Worm (Caenorhabditis elegans) whole organism, L4/young adult: ENCODE results near the gene F56F11.1.
"Not testable (repeated sequence)": the region's sequence is repeated elsewhere in the genome, so short reads cannot be mapped to it uniquely, and the experiment has no call there.

Experiments used
- W03F9.2 ChIP-seq: fragments of 150-350 bp; optimal IDR thresholded peaks from 2 replicates; lab custom pipeline; 2014; ENCODE audit warnings: missing biosample characterization, missing genetic modification characterization
- dao-5 ChIP-seq: sonication (generic microtip); optimal IDR thresholded peaks from 2 replicates; lab custom pipeline; 2016; ENCODE audit warnings: missing genotype, missing genetic modification characterization, moderate library complexity, missing compliant biosample characterization
- him-1 ChIP-seq: sonication (generic microtip); optimal IDR thresholded peaks from 2 replicates; lab custom pipeline; 2016; ENCODE audit warnings: missing genotype, missing genetic modification reagents, missing genetic modification characterization, missing compliant biosample characterization

The F56F11.1 gene

ce11 chrIII:2875946-2876345, 15.6 kb upstream of the F56F11.1 start:
- TF ChIP-seq him-1 (no peak), dao-5 (tag; lab: Kevin White, UChicago) (no peak), W03F9.2 (tag; lab: Kevin White, UChicago) (peak; percentile 16)

ce11 chrIII:2879703-2880102, 11.8 kb upstream of the F56F11.1 start:
- TF ChIP-seq him-1 (no peak), dao-5 (tag; lab: Kevin White, UChicago) (no peak), W03F9.2 (tag; lab: Kevin White, UChicago) (no peak)

ce11 chrIII:2881117-2881516, 10.4 kb upstream of the F56F11.1 start:
- TF ChIP-seq him-1 (no peak), W03F9.2 (tag; lab: Kevin White, UChicago) (no peak), dao-5 (tag; lab: Kevin White, UChicago) (no peak)

ce11 chrIII:2881989-2882388, 9.6 kb upstream of the F56F11.1 start, which contains the start of gene F56F11.2:
Gene F56F11.2 (plus strand): TSS chrIII:2882289.
- TF ChIP-seq W03F9.2 (tag; lab: Kevin White, UChicago); dao-5 (tag; lab: Kevin White, UChicago); him-1: not testable (repeated sequence)

ce11 chrIII:2899705-2900104, 8.2 kb downstream of the F56F11.1 start:
- TF ChIP-seq W03F9.2 (tag; lab: Kevin White, UChicago) (no peak), dao-5 (tag; lab: Kevin White, UChicago) (no peak), him-1 (no peak)

- TF ChIP-seq W03F9.2 (tag; lab: Kevin White, UChicago) = no peak
- TF ChIP-seq him-1 = no peak
- TF ChIP-seq dao-5 (tag; lab: Kevin White, UChicago) = no peak
Measured at ce11 chrIII:2901117-2901516, 9.6 kb downstream of the F56F11.1 start, which contains the start of gene idpa-1. Gene idpa-1 (minus strand): TSS chrIII:2901217.

ce11 chrIII:2904164-2904563, 12.6 kb downstream of the F56F11.1 start:
- TF ChIP-seq him-1 = no peak
- TF ChIP-seq dao-5 (tag; lab: Kevin White, UChicago) = no peak
- no peak for TF ChIP-seq W03F9.2 (tag; lab: Kevin White, UChicago)

- TF ChIP-seq him-1 (no peak), W03F9.2 (tag; lab: Kevin White, UChicago) (no peak), dao-5 (tag; lab: Kevin White, UChicago) (no peak)
Measured at ce11 chrIII:2907819-2908218, 16.3 kb downstream of the F56F11.1 start.

ce11 chrIII:2908859-2909258, 17.3 kb downstream of the F56F11.1 start:
- TF ChIP-seq him-1 = no peak
- TF ChIP-seq W03F9.2 (tag; lab: Kevin White, UChicago) = no peak
- TF ChIP-seq dao-5 (tag; lab: Kevin White, UChicago) = no peak

ce11 chrIII:2910606-2911005, 19.1 kb downstream of the F56F11.1 start, which contains the start of gene cdh-1:
Gene cdh-1 (plus strand): TSS chrIII:2910906.
- no peak for TF ChIP-seq him-1
- no peak for TF ChIP-seq dao-5 (tag; lab: Kevin White, UChicago)
- no peak for TF ChIP-seq W03F9.2 (tag; lab: Kevin White, UChicago)

ce11 chrIII:2912916-2913315, 21.4 kb downstream of the F56F11.1 start:
- TF ChIP-seq dao-5 (tag; lab: Kevin White, UChicago) (no peak), him-1 (no peak)

- TF ChIP-seq W03F9.2 (tag; lab: Kevin White, UChicago) = no peak
- no peak for TF ChIP-seq dao-5 (tag; lab: Kevin White, UChicago)
- no peak for TF ChIP-seq him-1
Measured at ce11 chrIII:2914029-2914428, 22.5 kb downstream of the F56F11.1 start.

- TF ChIP-seq W03F9.2 (tag; lab: Kevin White, UChicago) = no peak
- no peak for TF ChIP-seq him-1
- no peak for TF ChIP-seq dao-5 (tag; lab: Kevin White, UChicago)
Measured at ce11 chrIII:2918655-2919054, 27.1 kb downstream of the F56F11.1 start.

ce11 chrIII:2920281-2920680, 28.7 kb downstream of the F56F11.1 start:
- no peak for TF ChIP-seq him-1
- TF ChIP-seq dao-5 (tag; lab: Kevin White, UChicago) = no peak
- no peak for TF ChIP-seq W03F9.2 (tag; lab: Kevin White, UChicago)

- no peak for TF ChIP-seq W03F9.2 (tag; lab: Kevin White, UChicago)
- TF ChIP-seq him-1 = no peak
Measured at ce11 chrIII:2920866-2921265, 29.3 kb downstream of the F56F11.1 start.
